Worm (Caenorhabditis elegans): ENCODE measurements around the gene F54H12.10.

ce11 chrIII:7919823-7920222 is 38.9 kb downstream of the F54H12.10 start, which contains the start of gene C29E4.14:
- TF ChIP-seq him-1 (tag; optimal IDR thresholded peaks at IDR 0.05) = no peak
- TF ChIP-seq W03F9.2 (tag; optimal IDR thresholded peaks at IDR 0.05) = no peak

Measured in whole organism, L4/young adult.